Worm (Caenorhabditis elegans) whole organism, L4/young adult: ENCODE data around the gene F19F10.14.

Experiments
- W03F9.2 ChIP-seq: fragments of 150-350 bp; optimal IDR thresholded peaks from 2 replicates; lab custom pipeline; 2014; ENCODE audit warnings: missing biosample characterization, missing genetic modification characterization
- dao-5 ChIP-seq: sonication (generic microtip); optimal IDR thresholded peaks from 2 replicates; lab custom pipeline; 2016; ENCODE audit warnings: missing genotype, missing genetic modification characterization, moderate library complexity, missing compliant biosample characterization
- him-1 ChIP-seq: sonication (generic microtip); optimal IDR thresholded peaks from 2 replicates; lab custom pipeline; 2016; ENCODE audit warnings: missing genotype, missing genetic modification reagents, missing genetic modification characterization, missing compliant biosample characterization

- no peak for TF ChIP-seq W03F9.2
- no peak for TF ChIP-seq him-1
- no peak for TF ChIP-seq dao-5
Measured at ce11 chrV:7601443-7601842, 30.6 kb upstream of the F19F10.14 start, which contains the start of gene scl-26.
